Worm (Caenorhabditis elegans): ENCODE data around the gene srd-56.

srd-56 gene

ce11 chrII:7183493-7184272 lies 19.3 kb downstream of the srd-56 start, which contains the start of gene pdl-1:
Gene pdl-1, plus strand, starts transcription at chrII:7183801.
- TF ChIP-seq lin-32 (GFP tag; optimal IDR thresholded peaks at IDR 0.05) (peak; percentile 93), unc-120 (tag; optimal IDR thresholded peaks at IDR 0.05; ENCODE audit: poor library complexity, severe bottlenecking) (peak; percentile 91), blmp-1 (tag; optimal IDR thresholded peaks at IDR 0.05) (peak; percentile 5), mls-2 (tag; optimal IDR thresholded peaks at IDR 0.05) (peak; percentile 98), flh-1 (GFP tag; optimal IDR thresholded peaks at IDR 0.05) (peak; percentile 90), elt-1 (tag; optimal IDR thresholded peaks at IDR 0.05; ENCODE audit: borderline replicate concordance, insufficient read depth) (peak; percentile 21), lin-13 (tag; optimal IDR thresholded peaks at IDR 0.05) (peak; percentile 55), sptf-1 (tag; optimal IDR thresholded peaks at IDR 0.05) (peak; percentile 97), elt-3 (tag; optimal IDR thresholded peaks at IDR 0.05) (no peak), ztf-11 (tag; optimal IDR thresholded peaks at IDR 0.05) (peak; percentile 60), snpc-4 (tag; optimal IDR thresholded peaks at IDR 0.05) (no peak), sem-2 (GFP tag; optimal IDR thresholded peaks at IDR 0.05) (peak; percentile 93), unc-39 (tag; optimal IDR thresholded peaks at IDR 0.05) (peak; percentile 59), cnd-1 (tag; optimal IDR thresholded peaks at IDR 0.05) (peak; percentile 97), hlh-1 (tag; optimal IDR thresholded peaks at IDR 0.05) (peak; percentile 74), bed-3 (GFP tag; optimal IDR thresholded peaks at IDR 0.05) (peak; percentile 92), pha-4 (tag; optimal IDR thresholded peaks at IDR 0.05) (peak; percentile 84), M03D4.4 (tag; optimal IDR thresholded peaks at IDR 0.05) (peak; percentile 96), nhr-237 (tag; optimal IDR thresholded peaks at IDR 0.05) (peak; percentile 21), drap-1 (GFP tag; optimal IDR thresholded peaks at IDR 0.05) (peak; percentile 98), ceh-43 (GFP tag; optimal IDR thresholded peaks at IDR 0.05) (peak; percentile 91), unc-62 (GFP tag; optimal IDR thresholded peaks at IDR 0.05) (peak; percentile 45), nhr-12 (tag; optimal IDR thresholded peaks at IDR 0.05) (no peak), nhr-28 (tag; optimal IDR thresholded peaks at IDR 0.05) (peak; percentile 43), tbx-8 (GFP tag; optimal IDR thresholded peaks at IDR 0.05) (peak; percentile 78), nhr-2 (tag; optimal IDR thresholded peaks at IDR 0.05) (no peak), zip-8 (tag; optimal IDR thresholded peaks at IDR 0.05) (no peak), nhr-76 (tag; optimal IDR thresholded peaks at IDR 0.05) (peak; percentile 67), ham-2 (GFP tag; optimal IDR thresholded peaks at IDR 0.05) (peak; percentile 94), ceh-83 (GFP tag; optimal IDR thresholded peaks at IDR 0.05) (peak; percentile 98), ces-1 (GFP tag; optimal IDR thresholded peaks at IDR 0.05) (no peak), mab-5 (tag; optimal IDR thresholded peaks at IDR 0.05) (peak; percentile 2), lsy-2 (tag; optimal IDR thresholded peaks at IDR 0.05) (peak; percentile 12), mep-1 (tag; optimal IDR thresholded peaks at IDR 0.05) (no peak), ceh-39 (tag; optimal IDR thresholded peaks at IDR 0.05) (no peak)

ce11 chrII:7182630-7183029 lies 20.4 kb downstream of the srd-56 start:
- TF ChIP-seq mls-2 (tag; optimal IDR thresholded peaks at IDR 0.05), result peak; percentile 7
- TF ChIP-seq lin-32 (GFP tag; optimal IDR thresholded peaks at IDR 0.05), result no peak
- TF ChIP-seq unc-120 (tag; optimal IDR thresholded peaks at IDR 0.05; ENCODE audit: poor library complexity, severe bottlenecking), result peak; percentile 87
- peak; percentile 86 for TF ChIP-seq ces-1 (GFP tag; optimal IDR thresholded peaks at IDR 0.05)

ce11 chrII:7176108-7176507 lies 26.9 kb downstream of the srd-56 start:
- TF ChIP-seq mep-1 (tag; optimal IDR thresholded peaks at IDR 0.05) (no peak), ceh-43 (GFP tag; optimal IDR thresholded peaks at IDR 0.05) (no peak), nhr-28 (tag; optimal IDR thresholded peaks at IDR 0.05) (no peak), lin-32 (GFP tag; optimal IDR thresholded peaks at IDR 0.05) (no peak), snpc-4 (tag; optimal IDR thresholded peaks at IDR 0.05) (no peak), sem-2 (GFP tag; optimal IDR thresholded peaks at IDR 0.05) (no peak), ces-1 (GFP tag; optimal IDR thresholded peaks at IDR 0.05) (peak; percentile 66), nhr-12 (tag; optimal IDR thresholded peaks at IDR 0.05) (no peak)

Measured in whole organism, mixed stage, embryonic.